Worm (Caenorhabditis elegans): ENCODE measurements around the gene lgc-50.

lgc-50 gene

ce11 chrIII:7367012-7367760 lies 28.1 kb downstream of the lgc-50 start, which contains the start of the genes T20B12.5 and T20B12.4:
T20B12.5 (minus strand) TSS chrIII:7367112.
T20B12.4 (plus strand) TSS chrIII:7367710.
- TF ChIP-seq jun-1 (tag; optimal IDR thresholded peaks at IDR 0.05) (no peak), R02D3.7 (tag; optimal IDR thresholded peaks at IDR 0.05) (no peak), dmd-8 (GFP tag; IDR thresholded peaks at IDR 0.05) (no peak), snpc-4 (tag; optimal IDR thresholded peaks at IDR 0.05) (no peak), T26A8.4 (GFP tag; IDR thresholded peaks at IDR 0.05) (no peak), saeg-2 (GFP tag; IDR thresholded peaks at IDR 0.05) (no peak), lin-13 (GFP tag; optimal IDR thresholded peaks at IDR 0.05) (no peak), F44E2.7 (GFP tag; IDR thresholded peaks at IDR 0.05) (no peak), sdz-12 (GFP tag; optimal IDR thresholded peaks at IDR 0.05) (no peak), hlh-11 (tag; optimal IDR thresholded peaks at IDR 0.05) (no peak), unc-130 (GFP tag; optimal IDR thresholded peaks at IDR 0.05) (no peak), zag-1 (tag; optimal IDR thresholded peaks at IDR 0.05) (no peak), aly-2 (tag; optimal IDR thresholded peaks at IDR 0.05) (no peak)

DNA sequence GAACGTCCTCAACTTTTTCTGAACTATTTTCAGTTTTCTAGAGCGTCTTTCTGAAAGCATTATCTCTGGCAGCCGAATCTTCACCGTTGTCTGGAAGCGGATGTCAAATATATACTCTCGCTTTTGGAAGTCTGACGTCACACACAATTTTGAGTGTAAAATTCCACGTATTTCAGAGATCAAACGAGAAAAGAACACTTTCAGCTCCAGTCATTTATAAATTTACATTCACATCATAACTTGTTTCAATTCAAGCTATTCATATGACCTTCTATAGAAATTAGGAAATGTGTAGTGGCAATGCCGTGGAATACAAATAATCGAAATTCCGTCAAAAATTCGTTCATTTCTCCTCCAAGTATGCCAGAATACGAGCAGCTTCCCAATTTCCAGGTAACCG lies 29.7 kb downstream of the lgc-50 start, which contains the start of gene F08F8.11:
TSS of gene F08F8.11 (plus strand) at position 301 of the 400 bp plus-strand sequence.
- TF ChIP-seq aha-1 (tag) (peak; percentile 84), madf-5 (GFP tag; IDR thresholded peaks at IDR 0.05) (no peak), egl-27 (tag; optimal IDR thresholded peaks at IDR 0.05) (no peak)

- no peak for TF ChIP-seq unc-39 (tag; optimal IDR thresholded peaks at IDR 0.05)
- TF ChIP-seq mes-2 (tag; optimal IDR thresholded peaks at IDR 0.05; ENCODE audit: poor library complexity, severe bottlenecking) = peak; percentile 86
- no peak for TF ChIP-seq ces-1 (GFP tag; optimal IDR thresholded peaks at IDR 0.05)
- peak; percentile 73 for TF ChIP-seq dpl-1 (GFP tag; optimal IDR thresholded peaks at IDR 0.05)
- 0 out of 2 replicates have a peak, but pooled peaks have one; percentile 30 for TF ChIP-seq arid-1 (GFP tag; conservative IDR thresholded peaks at IDR 0.05)
- TF ChIP-seq lsy-2 (tag; optimal IDR thresholded peaks at IDR 0.05) = peak in 1 of 2 experiments; percentile 40
Measured at ce11 chrIII:7359037-7359548, 36.2 kb downstream of the lgc-50 start, which contains the start of the genes eco-1 and hmgr-1. eco-1 (minus strand) TSS chrIII:7359095. hmgr-1 (plus strand) TSS chrIII:7359498.

ce11 chrIII:7358627-7359026 lies 36.6 kb downstream of the lgc-50 start:
- TF ChIP-seq mep-1 (tag; optimal IDR thresholded peaks at IDR 0.05) (peak; percentile 36), ZK546.5 (tag; optimal IDR thresholded peaks at IDR 0.05) (no peak), aly-2 (tag; optimal IDR thresholded peaks at IDR 0.05) (no peak), dve-1 (tag; optimal IDR thresholded peaks at IDR 0.05; ENCODE audit: insufficient read depth) (peak; percentile 24), hmg-1.1 (GFP tag; IDR thresholded peaks at IDR 0.05) (no peak), ces-1 (GFP tag; optimal IDR thresholded peaks at IDR 0.05) (no peak), hlh-30 (tag; optimal IDR thresholded peaks at IDR 0.05; ENCODE audit: insufficient read depth) (peak; percentile 40), hif-1 (tag; optimal IDR thresholded peaks at IDR 0.05) (peak in 1 of 2 experiments; percentile 92), php-3 (GFP tag; IDR thresholded peaks at IDR 0.05) (no peak), ceh-20 (GFP tag; IDR thresholded peaks at IDR 0.05) (0 out of 2 replicates have a peak, but pooled peaks have one; percentile 42), vab-7 (GFP tag; IDR thresholded peaks at IDR 0.05) (no peak), daf-16 (GFP tag; optimal IDR thresholded peaks at IDR 0.05) (peak in 1 of 2 experiments; percentile 80), daf-16 (tag; optimal IDR thresholded peaks at IDR 0.05) (peak; percentile 60), ZK337.2 (GFP tag; IDR thresholded peaks at IDR 0.05) (no peak), zip-2 (tag; optimal IDR thresholded peaks at IDR 0.05) (no peak), tag-97 (GFP tag; IDR thresholded peaks at IDR 0.05) (no peak), aha-1 (tag) (peak; percentile 93), lin-15B (tag; optimal IDR thresholded peaks at IDR 0.05) (no peak), nhr-28 (tag; optimal IDR thresholded peaks at IDR 0.05) (peak; percentile 63), mxl-2 (GFP tag; conservative IDR thresholded peaks at IDR 0.05) (no peak), dmd-9 (GFP tag; IDR thresholded peaks at IDR 0.05) (no peak), ceh-44 (GFP tag; IDR thresholded peaks at IDR 0.05) (no peak), zfp-2 (tag; optimal IDR thresholded peaks at IDR 0.05) (no peak), lim-7 (GFP tag; IDR thresholded peaks at IDR 0.05) (no peak), madf-9 (GFP tag; conservative IDR thresholded peaks at IDR 0.05) (no peak)
